Worm (Caenorhabditis elegans): ENCODE measurements around the gene F26D11.13.

The F26D11.13 gene

DNA sequence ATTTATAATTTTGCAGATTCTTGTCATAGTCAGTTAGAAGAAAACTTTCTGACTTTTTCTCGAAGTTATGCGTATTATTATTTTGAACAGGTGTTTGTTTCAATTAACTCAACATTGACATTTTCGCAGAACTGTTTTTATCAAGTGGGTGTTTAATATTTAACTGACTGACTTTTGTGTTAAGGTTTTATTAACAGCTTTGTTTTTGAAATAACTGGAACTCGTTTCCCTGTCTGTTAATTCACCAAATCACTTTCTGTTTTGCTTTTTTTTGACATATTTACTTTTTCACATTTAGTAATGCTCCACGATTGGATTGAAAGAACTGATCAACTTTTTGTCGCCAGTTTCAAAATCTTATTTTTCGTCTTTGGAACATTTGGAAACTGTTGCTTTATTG lies 29.0 kb downstream of the F26D11.13 start, which contains the start of gene srsx-7:
srsx-7 (plus strand) TSS at position 301 of the 400 bp plus-strand sequence.
- TF ChIP-seq ahr-1 (tag; optimal IDR thresholded peaks at IDR 0.05) (no peak), dve-1 (tag; optimal IDR thresholded peaks at IDR 0.05) (no peak), ama-1 (optimal IDR thresholded peaks at IDR 0.05) (no peak), C38D4.7 (GFP tag; optimal IDR thresholded peaks at IDR 0.05) (no peak), hlh-8 (tag; optimal IDR thresholded peaks at IDR 0.05) (no peak), nhr-11 (tag; optimal IDR thresholded peaks at IDR 0.05) (no peak), ceh-31 (tag; optimal IDR thresholded peaks at IDR 0.05) (no peak), odd-2 (tag; optimal IDR thresholded peaks at IDR 0.05) (no peak), sox-4 (tag; optimal IDR thresholded peaks at IDR 0.05) (no peak), lin-11 (tag; optimal IDR thresholded peaks at IDR 0.05) (no peak), pax-1 (tag; optimal IDR thresholded peaks at IDR 0.05) (no peak), pat-9 (tag; optimal IDR thresholded peaks at IDR 0.05) (no peak)

DNA sequence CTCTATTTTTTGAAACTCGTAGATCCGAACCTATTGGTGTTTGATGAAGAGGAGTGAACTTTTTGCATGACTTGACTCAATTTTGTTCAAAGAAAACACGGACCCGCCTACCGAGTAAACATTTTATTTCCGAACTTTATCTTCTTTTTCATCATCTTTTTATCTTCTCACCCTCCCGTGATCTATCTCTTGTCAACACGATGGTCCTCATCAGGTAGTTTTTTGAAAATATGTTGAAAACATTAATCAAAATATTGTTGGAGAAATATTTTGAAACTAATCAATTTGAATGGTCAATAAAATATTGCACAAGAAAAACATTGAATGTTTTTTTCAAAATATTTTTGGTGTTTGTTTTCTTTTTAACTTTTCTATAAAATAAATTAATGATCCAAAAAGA lies 46.0 kb downstream of the F26D11.13 start:
- TF ChIP-seq hlh-15 (tag; optimal IDR thresholded peaks at IDR 0.05) (no peak), sox-2 (GFP tag; IDR thresholded peaks at IDR 0.05) (no peak), odd-2 (tag; optimal IDR thresholded peaks at IDR 0.05) (no peak), ttx-3 (tag; optimal IDR thresholded peaks at IDR 0.05) (no peak), syd-9 (tag; optimal IDR thresholded peaks at IDR 0.05) (no peak), ztf-16 (tag; optimal IDR thresholded peaks at IDR 0.05) (no peak), pha-2 (tag; optimal IDR thresholded peaks at IDR 0.05) (no peak), ceh-45 (GFP tag; IDR thresholded peaks at IDR 0.05) (no peak), lin-11 (tag; optimal IDR thresholded peaks at IDR 0.05) (no peak), tbx-7 (tag; optimal IDR thresholded peaks at IDR 0.05) (no peak), pag-3 (tag; optimal IDR thresholded peaks at IDR 0.05; ENCODE audit: borderline replicate concordance) (no peak), pat-9 (tag; optimal IDR thresholded peaks at IDR 0.05) (no peak), ahr-1 (tag; optimal IDR thresholded peaks at IDR 0.05) (no peak)

DNA sequence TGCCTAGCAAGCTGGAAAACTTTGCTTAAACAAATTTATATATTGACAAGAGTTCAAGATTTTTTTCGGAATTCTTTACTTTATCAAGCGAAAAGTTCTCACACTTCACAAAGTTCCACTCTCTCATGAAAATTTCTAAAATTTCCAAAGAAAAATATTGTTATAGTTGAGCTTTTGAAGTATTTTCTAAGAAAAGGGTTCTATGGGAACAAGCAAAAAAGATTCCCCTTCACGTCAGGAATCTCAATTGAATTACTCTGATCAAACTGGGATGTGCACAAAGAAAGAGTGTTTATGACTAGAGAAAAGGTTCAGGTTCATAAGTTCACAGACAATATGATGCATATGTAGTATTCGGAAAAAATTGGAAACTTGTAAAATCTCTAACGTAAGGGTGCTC lies 50.1 kb downstream of the F26D11.13 start:
- TF ChIP-seq npax-4 (tag; optimal IDR thresholded peaks at IDR 0.05) (no peak), sox-2 (GFP tag; IDR thresholded peaks at IDR 0.05) (no peak), unc-55 (GFP tag; optimal IDR thresholded peaks at IDR 0.05) (no peak), ceh-9 (tag; optimal IDR thresholded peaks at IDR 0.05) (no peak), nhr-232 (tag; optimal IDR thresholded peaks at IDR 0.05) (no peak), ceh-34 (tag; optimal IDR thresholded peaks at IDR 0.05) (no peak), sox-4 (tag; optimal IDR thresholded peaks at IDR 0.05) (no peak), hlh-13 (GFP tag; optimal IDR thresholded peaks at IDR 0.05) (no peak), fax-1 (tag; optimal IDR thresholded peaks at IDR 0.05) (no peak), K09A11.1 (tag; optimal IDR thresholded peaks at IDR 0.05; ENCODE audit: insufficient read depth) (no peak), ama-1 (optimal IDR thresholded peaks at IDR 0.05) (no peak)

All from whole organism, late embryonic.